Worm (Caenorhabditis elegans): ENCODE data around the gene sri-37.

Gene sri-37

DNA sequence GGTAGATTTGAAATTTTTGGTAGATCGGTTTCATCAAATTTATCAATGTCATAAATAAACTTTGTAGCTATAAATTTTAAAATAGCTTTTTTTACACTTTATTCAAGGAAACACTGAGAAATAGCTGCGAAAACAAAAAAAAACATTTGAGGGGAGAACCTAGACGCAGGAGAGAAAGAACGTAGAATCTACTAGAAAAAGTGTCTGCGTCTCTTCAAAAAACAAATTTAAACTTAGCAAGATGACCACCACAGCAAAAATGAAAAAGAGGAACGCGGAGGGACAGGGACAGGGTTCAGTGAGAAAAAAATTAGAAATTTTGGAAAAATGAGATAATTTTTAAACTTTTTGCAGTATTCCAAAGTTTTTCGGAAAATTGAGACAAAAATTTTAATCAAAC, 19.6 kb downstream of the sri-37 start (continued):
- no peak for TF ChIP-seq nhr-84 (tag; optimal IDR thresholded peaks at IDR 0.05)
- TF ChIP-seq pqm-1 (tag; optimal IDR thresholded peaks at IDR 0.05), result no peak
- TF ChIP-seq nhr-77 (tag; optimal IDR thresholded peaks at IDR 0.05), result no peak
- no peak for TF ChIP-seq C04F5.9 (tag; optimal IDR thresholded peaks at IDR 0.05)
- TF ChIP-seq tlp-1 (tag; optimal IDR thresholded peaks at IDR 0.05), result no peak
- peak; percentile 47 for TF ChIP-seq nhr-85 (tag)
- TF ChIP-seq ces-1 (GFP tag; optimal IDR thresholded peaks at IDR 0.05), result no peak
- no peak for TF ChIP-seq elt-2 (tag; optimal IDR thresholded peaks at IDR 0.05)
- TF ChIP-seq ceh-8 (GFP tag; optimal IDR thresholded peaks at IDR 0.05), result no peak
- TF ChIP-seq irx-1 (tag; optimal IDR thresholded peaks at IDR 0.05), result no peak
- TF ChIP-seq dpl-1 (GFP tag; optimal IDR thresholded peaks at IDR 0.05), result peak; percentile 9 to 54 (median 35)
- no peak for TF ChIP-seq nhr-76 (tag; optimal IDR thresholded peaks at IDR 0.05)
- no peak for TF ChIP-seq ceh-63 (GFP tag; optimal IDR thresholded peaks at IDR 0.05)
- TF ChIP-seq unc-98 (GFP tag; IDR thresholded peaks at IDR 0.05), result no peak
- TF ChIP-seq mdl-1 (tag; optimal IDR thresholded peaks at IDR 0.05), result no peak
- TF ChIP-seq sup-37 (GFP tag; optimal IDR thresholded peaks at IDR 0.05), result no peak
- no peak for TF ChIP-seq aly-2 (tag; optimal IDR thresholded peaks at IDR 0.05)
- TF ChIP-seq mep-1 (tag; optimal IDR thresholded peaks at IDR 0.05), result peak; percentile 44
- TF ChIP-seq nhr-12 (tag; optimal IDR thresholded peaks at IDR 0.05), result no peak
- TF ChIP-seq blmp-1 (tag; optimal IDR thresholded peaks at IDR 0.05), result no peak
- no peak for TF ChIP-seq elt-3 (tag; optimal IDR thresholded peaks at IDR 0.05)
- TF ChIP-seq sptf-1 (tag; optimal IDR thresholded peaks at IDR 0.05), result no peak
- no peak for TF ChIP-seq hlh-17 (GFP tag; optimal IDR thresholded peaks at IDR 0.05; ENCODE audit: borderline replicate concordance)
- TF ChIP-seq unc-86 (tag; optimal IDR thresholded peaks at IDR 0.05), result no peak
- no peak for TF ChIP-seq mef-2 (tag; optimal IDR thresholded peaks at IDR 0.05)
- TF ChIP-seq unc-30 (tag; optimal IDR thresholded peaks at IDR 0.05), result no peak
- no peak for TF ChIP-seq egl-27 (tag; optimal IDR thresholded peaks at IDR 0.05)
- TF ChIP-seq hpl-2 (GFP tag; optimal IDR thresholded peaks at IDR 0.05), result no peak
- no peak for TF ChIP-seq ztf-11 (tag; optimal IDR thresholded peaks at IDR 0.05)
- no peak for TF ChIP-seq ceh-88 (GFP tag; IDR thresholded peaks at IDR 0.05)
- no peak for TF ChIP-seq jun-1 (tag; optimal IDR thresholded peaks at IDR 0.05)
- no peak for TF ChIP-seq fos-1 (tag; optimal IDR thresholded peaks at IDR 0.05)
- TF ChIP-seq lin-14 (GFP tag; optimal IDR thresholded peaks at IDR 0.05), result peak; percentile 76
- TF ChIP-seq Y116A8C.19 (tag; optimal IDR thresholded peaks at IDR 0.05; ENCODE audit: borderline replicate concordance), result no peak
- TF ChIP-seq mab-9 (GFP tag; IDR thresholded peaks at IDR 0.05), result no peak
- no peak for TF ChIP-seq lin-15B (tag; optimal IDR thresholded peaks at IDR 0.05)
- no peak for TF ChIP-seq snpc-4 (tag; optimal IDR thresholded peaks at IDR 0.05)
- no peak for TF ChIP-seq C16A3.4 (tag; optimal IDR thresholded peaks at IDR 0.05)
- TF ChIP-seq ceh-82 (tag; optimal IDR thresholded peaks at IDR 0.05), result no peak
- TF ChIP-seq lin-39 (tag; optimal IDR thresholded peaks at IDR 0.05), result no peak
- TF ChIP-seq isw-1 (GFP tag; IDR thresholded peaks at IDR 0.05), result no peak
- no peak for TF ChIP-seq efl-3 (GFP tag; optimal IDR thresholded peaks at IDR 0.05)
- no peak for TF ChIP-seq ztf-4 (tag; optimal IDR thresholded peaks at IDR 0.05)
- peak; percentile 50 to 61 for TF ChIP-seq efl-1 (optimal IDR thresholded peaks at IDR 0.05)
- TF ChIP-seq efl-1 (GFP tag; optimal IDR thresholded peaks at IDR 0.05 in 1 of 2), result peak; percentile 34 to 67
- TF ChIP-seq alr-1 (tag; optimal IDR thresholded peaks at IDR 0.05; ENCODE audit: borderline replicate concordance), result no peak
- TF ChIP-seq skn-1 (tag; optimal IDR thresholded peaks at IDR 0.05), result peak; percentile 27
- TF ChIP-seq pax-3 (tag; optimal IDR thresholded peaks at IDR 0.05), result no peak
- no peak for TF ChIP-seq ets-5 (GFP tag; IDR thresholded peaks at IDR 0.05)
- TF ChIP-seq zip-4 (GFP tag; optimal IDR thresholded peaks at IDR 0.05), result no peak
- peak; percentile 33 for TF ChIP-seq nhr-47 (tag; optimal IDR thresholded peaks at IDR 0.05)
- TF ChIP-seq F16B12.6 (tag; optimal IDR thresholded peaks at IDR 0.05), result no peak
- no peak for TF ChIP-seq aha-1 (tag; optimal IDR thresholded peaks at IDR 0.05)
- TF ChIP-seq lir-3 (tag; optimal IDR thresholded peaks at IDR 0.05; ENCODE audit: poor library complexity), result no peak
